Fruit fly (Drosophila melanogaster) whole organism, embryonic: Measurements from ENCODE around the gene CG46439.

ENCODE experiments used
- CG10959 ChIP-seq: fragments of 200-800 bp; sonication (Bioruptor generic); IDR thresholded peaks from 2 replicates; pipeline ENCODE4 v1.3.6; 2022; ENCODE audit warnings: missing biosample characterization, missing genetic modification characterization
- CG11695 ChIP-seq: fragments of 200-800 bp; sonication (Bioruptor generic); IDR thresholded peaks from 3 replicates; pipeline ENCODE4 v1.3.6; 2022; ENCODE audit warnings: missing biosample characterization, missing genetic modification characterization
- CG12391 ChIP-seq: fragments of 200-800 bp; sonication (Bioruptor generic); optimal IDR thresholded peaks from 3 replicates; lab custom pipeline; 2018; ENCODE audit warnings: missing biosample characterization, mild to moderate bottlenecking, missing genetic modification characterization, moderate library complexity
- CG14710 ChIP-seq: fragments of 200-800 bp; sonication (Bioruptor generic); optimal IDR thresholded peaks from 3 replicates; lab custom pipeline; 2019; ENCODE audit warnings: missing biosample characterization, mild to moderate bottlenecking, missing genetic modification characterization, moderate library complexity
- CG15269 ChIP-seq: fragments of 200-800 bp; sonication (Bioruptor generic); optimal IDR thresholded peaks from 2 replicates; lab custom pipeline; 2018; ENCODE audit warnings: missing biosample characterization, mild to moderate bottlenecking, missing genetic modification characterization, moderate library complexity
- CG15696 ChIP-seq: fragments of 200-800 bp; sonication (Bioruptor generic); optimal IDR thresholded peaks from 2 replicates; lab custom pipeline; 2019; ENCODE audit warnings: missing biosample characterization, mild to moderate bottlenecking, missing genetic modification characterization, moderate library complexity
- CG1602 ChIP-seq: fragments of 200-800 bp; sonication (Bioruptor generic); optimal IDR thresholded peaks from 3 replicates; lab custom pipeline; 2016; ENCODE audit warnings: missing biosample characterization, missing genetic modification characterization
- CG17385 ChIP-seq: fragments of 200-800 bp; sonication (Bioruptor generic); optimal IDR thresholded peaks from 3 replicates; lab custom pipeline; 2018; ENCODE audit warnings: missing biosample characterization, mild to moderate bottlenecking, missing genetic modification characterization
- CG17802 ChIP-seq: fragments of 200-800 bp; sonication (Bioruptor generic); optimal IDR thresholded peaks from 2 replicates; lab custom pipeline; 2018; ENCODE audit warnings: missing biosample characterization, mild to moderate bottlenecking, missing genetic modification characterization, moderate library complexity
- CG18262 ChIP-seq: fragments of 200-800 bp; optimal IDR thresholded peaks from 3 replicates; lab custom pipeline; 2019; ENCODE audit warnings: missing biosample characterization, mild to moderate bottlenecking, missing genetic modification characterization, moderate library complexity
- CG18619 ChIP-seq: fragments of 200-800 bp; sonication (Bioruptor generic); optimal IDR thresholded peaks from 3 replicates; lab custom pipeline; 2017; ENCODE audit warnings: missing biosample characterization, mild to moderate bottlenecking, missing genetic modification characterization
- CG31365 ChIP-seq: fragments of 200-800 bp; sonication (Bioruptor generic); optimal IDR thresholded peaks from 2 replicates; lab custom pipeline; 2018; ENCODE audit warnings: missing biosample characterization, mild to moderate bottlenecking, missing genetic modification characterization
- CG3847 ChIP-seq: fragments of 200-800 bp; sonication (Bioruptor generic); IDR thresholded peaks from 2 replicates; pipeline ENCODE4 v1.3.6; 2022; ENCODE audit warnings: missing biosample characterization, missing genetic modification characterization
- CG4328 ChIP-seq: fragments of 200-800 bp; sonication (Bioruptor generic); optimal IDR thresholded peaks from 3 replicates; lab custom pipeline; 2017; ENCODE audit warnings: missing biosample characterization, missing genetic modification reagents, missing genetic modification characterization
- CG6175 ChIP-seq: fragments of 200-800 bp; sonication (Bioruptor generic); IDR thresholded peaks from 3 replicates; pipeline ENCODE4 v1.3.6; 2022; ENCODE audit warnings: missing biosample characterization, missing genetic modification characterization
- CG7745 ChIP-seq: fragments of 200-800 bp; sonication (Bioruptor generic); optimal IDR thresholded peaks from 2 replicates; lab custom pipeline; 2018; ENCODE audit warnings: missing biosample characterization, mild to moderate bottlenecking, missing genetic modification characterization, moderate library complexity
- CG7928 ChIP-seq: fragments of 200-800 bp; sonication (Bioruptor generic); optimal IDR thresholded peaks from 2 replicates; lab custom pipeline; 2017; ENCODE audit warnings: missing biosample characterization, mild to moderate bottlenecking, missing genetic modification characterization
- CG8478 ChIP-seq: fragments of >200 bp; optimal IDR thresholded peaks from 2 replicates; lab custom pipeline; 2018
- CG9609 ChIP-seq: fragments of 200-800 bp; sonication (Bioruptor generic); optimal IDR thresholded peaks from 3 replicates; lab custom pipeline; 2016; ENCODE audit warnings: missing biosample characterization, missing genetic modification characterization
- CG9797 ChIP-seq: fragments of 200-800 bp; sonication (Bioruptor generic); optimal IDR thresholded peaks from 3 replicates; lab custom pipeline; 2018; ENCODE audit warnings: missing biosample characterization, mild to moderate bottlenecking, missing genetic modification characterization
- Dp ChIP-seq: fragments of 200-800 bp; sonication (Bioruptor generic); optimal IDR thresholded peaks from 2 replicates; lab custom pipeline; 2018; ENCODE audit warnings: missing biosample characterization, mild to moderate bottlenecking, missing genetic modification characterization, moderate library complexity
- Drgx ChIP-seq: fragments of 200-800 bp; sonication (Bioruptor generic); IDR thresholded peaks from 2 replicates; pipeline ENCODE4 v1.3.6; 2022; ENCODE audit warnings: missing biosample characterization, missing genetic modification characterization
- Fer2 ChIP-seq: fragments of 200-800 bp; sonication (Bioruptor generic); optimal IDR thresholded peaks from 2 replicates; lab custom pipeline; 2018; ENCODE audit warnings: missing biosample characterization, mild to moderate bottlenecking, missing genetic modification characterization, moderate library complexity
- Hsf ChIP-seq: fragments of 200-800 bp; sonication (Bioruptor generic); optimal IDR thresholded peaks from 3 replicates; lab custom pipeline; 2016; ENCODE audit warnings: missing biosample characterization, missing genetic modification characterization
- MBD-R2 ChIP-seq: fragments of 200-800 bp; sonication (Bioruptor generic); IDR thresholded peaks from 2 replicates; pipeline ENCODE4 v1.3.6; 2022; ENCODE audit warnings: missing biosample characterization, missing genetic modification characterization
- Meics ChIP-seq: fragments of 200-800 bp; sonication (Bioruptor generic); optimal IDR thresholded peaks from 2 replicates; lab custom pipeline; 2017; ENCODE audit warnings: missing biosample characterization, mild to moderate bottlenecking, missing genetic modification characterization
- Nf-YA ChIP-seq: fragments of 200-800 bp; sonication (Bioruptor generic); IDR thresholded peaks from 2 replicates; pipeline ENCODE4 v1.3.6; 2022; ENCODE audit warnings: missing biosample characterization, missing genetic modification characterization
- Oli ChIP-seq: fragments of 200-800 bp; sonication (Bioruptor generic); optimal IDR thresholded peaks from 2 replicates; lab custom pipeline; 2018; ENCODE audit warnings: missing biosample characterization, mild to moderate bottlenecking, missing genetic modification characterization, moderate library complexity
- Ravus ChIP-seq: fragments of 200-800 bp; sonication (Bioruptor generic); IDR thresholded peaks from 2 replicates; pipeline ENCODE4 v1.3.6; 2022; ENCODE audit warnings: missing biosample characterization, missing genetic modification characterization
- Side ChIP-seq: fragments of 200-800 bp; sonication (Bioruptor generic); optimal IDR thresholded peaks from 2 replicates; lab custom pipeline; 2016; ENCODE audit warnings: missing biosample characterization, missing genetic modification characterization
- Taf1 ChIP-seq: fragments of 200-800 bp; sonication (Bioruptor generic); IDR thresholded peaks from 2 replicates; pipeline ENCODE4 v1.3.6; 2022; ENCODE audit warnings: missing biosample characterization, missing genetic modification characterization
- Usf ChIP-seq: fragments of 200-800 bp; sonication (Bioruptor generic); optimal IDR thresholded peaks from 2 replicates; lab custom pipeline; 2017; ENCODE audit warnings: missing genotype, missing biosample characterization, missing genetic modification characterization
- Xrp1 ChIP-seq: fragments of 200-800 bp; sonication (Bioruptor generic); IDR thresholded peaks from 2 replicates; pipeline ENCODE4 v1.3.6; 2022; ENCODE audit warnings: missing biosample characterization, missing genetic modification characterization
- br ChIP-seq: fragments of >200 bp; optimal IDR thresholded peaks from 2 replicates; lab custom pipeline; 2017
- chm ChIP-seq: fragments of 200-800 bp; sonication (Bioruptor generic); IDR thresholded peaks from 2 replicates; pipeline ENCODE4 v1.3.6; 2022; ENCODE audit warnings: missing biosample characterization, missing genetic modification characterization
- da ChIP-seq: fragments of 200-800 bp; sonication (Bioruptor generic); optimal IDR thresholded peaks from 2 replicates; lab custom pipeline; 2016; ENCODE audit warnings: missing biosample characterization, missing genetic modification characterization
- emc ChIP-seq: fragments of 200-800 bp; sonication (Bioruptor generic); optimal IDR thresholded peaks from 2 replicates; lab custom pipeline; 2016; ENCODE audit warnings: missing biosample characterization, missing genetic modification characterization
- fd96Cb ChIP-seq: fragments of 200-800 bp; sonication (Bioruptor generic); optimal IDR thresholded peaks from 2 replicates; lab custom pipeline; 2018; ENCODE audit warnings: missing biosample characterization, mild to moderate bottlenecking, missing genetic modification characterization, moderate library complexity
- h ChIP-seq: fragments of >200 bp; optimal IDR thresholded peaks from 2 replicates; lab custom pipeline; 2017
- kay ChIP-seq: fragments of 200-800 bp; sonication (Bioruptor generic); optimal IDR thresholded peaks from 2 replicates; lab custom pipeline; 2016; ENCODE audit warnings: missing biosample characterization, missing genetic modification characterization
- klu ChIP-seq: fragments of 200-800 bp; sonication (Bioruptor generic); IDR thresholded peaks from 2 replicates; pipeline ENCODE4 v1.3.6; 2022; ENCODE audit warnings: missing biosample characterization, missing genetic modification characterization
- lmd ChIP-seq: fragments of 200-800 bp; sonication (Bioruptor generic); IDR thresholded peaks from 2 replicates; pipeline ENCODE4 v1.3.6; 2022; ENCODE audit warnings: missing biosample characterization, missing genetic modification characterization
- nerfin-2 ChIP-seq: fragments of 200-800 bp; sonication (Bioruptor generic); IDR thresholded peaks from 2 replicates; pipeline ENCODE4 v1.3.6; 2022; ENCODE audit warnings: missing biosample characterization, missing genetic modification characterization; ENCODE audit not compliant: partially characterized antibody
- onecut ChIP-seq: fragments of 200-800 bp; sonication (Bioruptor generic); IDR thresholded peaks from 2 replicates; pipeline ENCODE4 v1.3.6; 2022; ENCODE audit warnings: missing biosample characterization, missing genetic modification characterization
- phol ChIP-seq: fragments of 200-800 bp; sonication (Bioruptor generic); optimal IDR thresholded peaks from 3 replicates; lab custom pipeline; 2018; ENCODE audit warnings: missing biosample characterization, mild to moderate bottlenecking, missing genetic modification characterization, moderate library complexity
- pros ChIP-seq: fragments of 200-800 bp; sonication (Bioruptor generic); optimal IDR thresholded peaks from 3 replicates; lab custom pipeline; 2019; ENCODE audit warnings: missing biosample characterization, mild to moderate bottlenecking, missing genetic modification characterization, moderate library complexity
- scrt ChIP-seq: fragments of 200-800 bp; sonication (Bioruptor generic); optimal IDR thresholded peaks from 2 replicates; lab custom pipeline; 2018; ENCODE audit warnings: missing biosample characterization, mild to moderate bottlenecking, missing genetic modification characterization, moderate library complexity
- trh ChIP-seq: fragments of 200-800 bp; sonication (Bioruptor generic); optimal IDR thresholded peaks from 2 replicates; lab custom pipeline; 2016; ENCODE audit warnings: missing biosample characterization, missing genetic modification characterization
- unpg ChIP-seq: fragments of 200-800 bp; sonication (Bioruptor generic); optimal IDR thresholded peaks from 3 replicates; lab custom pipeline; 2018; ENCODE audit warnings: missing biosample characterization, mild to moderate bottlenecking, missing genetic modification characterization, moderate library complexity
- vvl ChIP-seq: fragments of 200-800 bp; sonication (Bioruptor generic); IDR thresholded peaks from 2 replicates; pipeline ENCODE4 v1.3.6; 2022; ENCODE audit warnings: missing biosample characterization, missing genetic modification characterization
- zfh1 ChIP-seq: fragments of 200-800 bp; sonication (Bioruptor generic); IDR thresholded peaks from 3 replicates; pipeline ENCODE4 v1.3.6; 2022; ENCODE audit warnings: missing biosample characterization, missing genetic modification characterization

Gene CG46439

dm6 chr3L:11074043-11074853, 21.8 kb downstream of the CG46439 start, which contains the start of the genes Pfdn2 and Noc1 (continued):
- TF ChIP-seq chm (GFP tag; lab: Robert Waterston, UW) (no peak), Fer2 (tag; lab: Kevin White, UChicago) (no peak), phol (peak; percentile 42), CG15696 (tag; lab: Kevin White, UChicago) (peak; percentile 54), Meics (GFP tag; lab: Kevin White, UChicago) (peak; percentile 100), CG9797 (peak; percentile 49), CG9609 (GFP tag; lab: Kevin White, UChicago) (no peak), klu (GFP tag; lab: Robert Waterston, UW) (no peak), CG11695 (GFP tag; lab: Robert Waterston, UW) (peak; percentile 49; the same call in 1 of the 3 replicates), Oli (tag; lab: Kevin White, UChicago) (peak; percentile 41), emc (GFP tag; lab: Kevin White, UChicago) (no peak), CG12391 (tag; lab: Kevin White, UChicago) (peak; percentile 89), br (no peak), CG1602 (peak; percentile 55), CG4328 (GFP tag; lab: Kevin White, UChicago) (no peak), CG18262 (tag; lab: Kevin White, UChicago) (peak; percentile 66), Usf (no peak), zfh1 (GFP tag; lab: Robert Waterston, UW) (peak; percentile 52; the same call in 2 of the 3 replicates), CG15269 (no peak), Side (GFP tag; lab: Kevin White, UChicago) (no peak), nerfin-2 (GFP tag; lab: Robert Waterston, UW) (no peak), CG17802 (no peak), CG31365 (tag; lab: Kevin White, UChicago) (no peak), Xrp1 (GFP tag; lab: Robert Waterston, UW) (peak; percentile 48; the same call in 1 of the 2 replicates), scrt (GFP tag; lab: Kevin White, UChicago) (no peak), da (GFP tag; lab: Kevin White, UChicago) (no peak), Ravus (GFP tag; lab: Robert Waterston, UW) (no peak), Nf-YA (no peak), fd96Cb (tag; lab: Kevin White, UChicago) (peak; percentile 41), CG7745 (no peak), onecut (GFP tag; lab: Robert Waterston, UW) (no peak), CG18619 (peak; percentile 3), Drgx (GFP tag; lab: Robert Waterston, UW) (no peak), vvl (peak; percentile 26; the same call in 1 of the 2 replicates), CG8478 (lab: Kevin White, UChicago) (no peak), unpg (GFP tag; lab: Kevin White, UChicago) (no peak), CG6175 (GFP tag; lab: Robert Waterston, UW) (no peak), h (lab: Kevin White, UChicago) (no peak), pros (GFP tag; lab: Kevin White, UChicago) (no peak), CG14710 (tag; lab: Kevin White, UChicago) (peak; percentile 73), kay (GFP tag; lab: Kevin White, UChicago) (no peak), Hsf (GFP tag; lab: Kevin White, UChicago) (peak; percentile 54), CG3847 (GFP tag; lab: Robert Waterston, UW) (0 out of 2 replicates have a peak, but pooled peaks have one; percentile 26), Dp (GFP tag; lab: Kevin White, UChicago) (peak; percentile 7), CG7928 (GFP tag; lab: Kevin White, UChicago) (no peak), Taf1 (GFP tag; lab: Robert Waterston, UW) (no peak), CG17385 (GFP tag; lab: Kevin White, UChicago) (peak; percentile 35), trh (GFP tag; lab: Kevin White, UChicago) (no peak), lmd (GFP tag; lab: Robert Waterston, UW) (peak; percentile 49), MBD-R2 (GFP tag; lab: Robert Waterston, UW) (peak; percentile 34; the same call in 1 of the 2 replicates), CG10959 (no peak)
